Fruit fly (Drosophila melanogaster): ENCODE measurements around the gene CG42467.

CG42467 gene

dm6 chr2L:3685139-3685851 is 15.8 kb upstream of the CG42467 start (continued):
- TF ChIP-seq CG32532 (GFP tag; IDR thresholded peaks at IDR 0.05) (no peak), fu2 (GFP tag; optimal IDR thresholded peaks at IDR 0.05) (no peak), sens (GFP tag) (peak; percentile 84), Awh (GFP tag; IDR thresholded peaks at IDR 0.05) (no peak), Nf-YB (GFP tag; optimal IDR thresholded peaks at IDR 0.05) (peak; percentile 86), row (GFP tag; IDR thresholded peaks at IDR 0.05) (peak; percentile 37; the same call in 1 of the 3 replicates), Med (GFP tag) (no peak), CG9215 (GFP tag; IDR thresholded peaks at IDR 0.05) (no peak), GATAe (GFP tag; conservative IDR thresholded peaks at IDR 0.05) (no peak), Doc3 (GFP tag; IDR thresholded peaks at IDR 0.05; ENCODE audit: partially characterized antibody) (no peak), chif (GFP tag; optimal IDR thresholded peaks at IDR 0.05) (peak in 1 of 2 experiments; percentile 19), CG2875 (GFP tag; optimal IDR thresholded peaks at IDR 0.05) (no peak), ab (GFP tag; optimal IDR thresholded peaks at IDR 0.05) (no peak), stc (GFP tag; IDR thresholded peaks at IDR 0.05) (no peak), yki (optimal IDR thresholded peaks at IDR 0.05) (no peak), Nf-YC (tag; optimal IDR thresholded peaks at IDR 0.05) (peak; percentile 90), Chrac-16 (GFP tag; optimal IDR thresholded peaks at IDR 0.05) (peak; percentile 19), gcm (GFP tag; optimal IDR thresholded peaks at IDR 0.05) (no peak), zen2 (GFP tag; IDR thresholded peaks at IDR 0.05; ENCODE audit: partially characterized antibody) (no peak), dmrt99B (tag; optimal IDR thresholded peaks at IDR 0.05) (peak; percentile 5), CG1832 (GFP tag; optimal IDR thresholded peaks at IDR 0.05) (peak; percentile 59), seq (GFP tag; IDR thresholded peaks at IDR 0.05) (peak; percentile 84), CG17612 (GFP tag; IDR thresholded peaks at IDR 0.05) (no peak), Antp (GFP tag; optimal IDR thresholded peaks at IDR 0.05) (peak; percentile 5), CG10431 (GFP tag; optimal IDR thresholded peaks at IDR 0.05) (no peak), CHES-1-like (GFP tag; optimal IDR thresholded peaks at IDR 0.05) (no peak), repo (GFP tag; optimal IDR thresholded peaks at IDR 0.05) (no peak), Meics (GFP tag; optimal IDR thresholded peaks at IDR 0.05) (no peak), az2 (GFP tag; optimal IDR thresholded peaks at IDR 0.05) (peak; percentile 20), wor (GFP tag; IDR thresholded peaks at IDR 0.05) (no peak), insv (GFP tag; optimal IDR thresholded peaks at IDR 0.05) (no peak), CG10654 (GFP tag; optimal IDR thresholded peaks at IDR 0.05) (no peak), grn (GFP tag; optimal IDR thresholded peaks at IDR 0.05) (no peak), gcm2 (GFP tag; optimal IDR thresholded peaks at IDR 0.05) (no peak), prd (optimal IDR thresholded peaks at IDR 0.05) (no peak), prd (GFP tag; IDR thresholded peaks at IDR 0.05) (peak; percentile 62; the same call in 2 of the 3 replicates), Hmx (GFP tag; optimal IDR thresholded peaks at IDR 0.05) (no peak), hb (GFP tag; IDR thresholded peaks at IDR 0.05; ENCODE audit: partially characterized antibody) (no peak), dan (GFP tag; IDR thresholded peaks at IDR 0.05) (0 out of 2 replicates have a peak, but pooled peaks have one; percentile 19), CG2889 (GFP tag; IDR thresholded peaks at IDR 0.05) (no peak), Lhr (GFP tag; optimal IDR thresholded peaks at IDR 0.05) (no peak), E2f1 (GFP tag; IDR thresholded peaks at IDR 0.05) (no peak), cas (GFP tag; IDR thresholded peaks at IDR 0.05) (no peak), CG6654 (GFP tag; optimal IDR thresholded peaks at IDR 0.05) (no peak), odd (GFP tag; optimal IDR thresholded peaks at IDR 0.05) (no peak), gem (tag; optimal IDR thresholded peaks at IDR 0.05) (peak; percentile 51), hkb (optimal IDR thresholded peaks at IDR 0.05) (no peak), hkb (GFP tag; IDR thresholded peaks at IDR 0.05) (no peak), CG1529 (GFP tag; optimal IDR thresholded peaks at IDR 0.05) (no peak), bsh (GFP tag; optimal IDR thresholded peaks at IDR 0.05) (peak in 1 of 2 experiments; percentile 49), sima (GFP tag; optimal IDR thresholded peaks at IDR 0.05) (no peak), CG6683 (GFP tag; optimal IDR thresholded peaks at IDR 0.05) (no peak)

Measured in whole organism, embryonic.